Fruit fly (Drosophila melanogaster) whole organism: ENCODE results near the gene uncNacbeta.

Source experiments
- psq ChIP-seq: fragments of >200 bp; optimal IDR thresholded peaks from 2 replicates; lab custom pipeline; 2017
- usp ChIP-seq: fragments of >200 bp; optimal IDR thresholded peaks from 2 replicates; lab custom pipeline; 2017; ENCODE audit warnings: missing biosample characterization, missing genetic modification characterization, mixed read lengths

DNA sequence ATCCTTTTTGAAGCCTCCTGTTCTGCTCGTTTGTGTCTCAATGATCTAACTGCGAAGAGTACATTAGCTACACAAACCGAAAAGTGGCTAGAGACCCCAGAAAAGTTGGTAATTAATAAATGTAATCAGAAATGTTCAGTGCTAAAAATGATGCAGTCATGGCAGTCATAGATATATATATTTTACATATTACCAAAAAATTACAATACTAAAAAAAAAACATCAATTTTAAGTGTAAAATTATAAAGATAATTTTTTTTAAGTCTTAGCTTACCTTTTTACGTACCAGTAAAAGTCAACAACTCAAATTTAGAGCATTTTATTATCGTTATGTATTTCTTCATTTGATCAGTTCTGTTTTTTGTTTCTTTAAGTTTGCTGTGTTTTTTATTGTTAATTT, 49.2 kb upstream of the uncNacbeta start:
- TF ChIP-seq psq (lab: Kevin White, UChicago) (no peak), usp (GFP tag; lab: Kevin White, UChicago) (no peak)
